Fruit fly (Drosophila melanogaster): ENCODE data around the gene CG17260.

The CG17260 gene

DNA sequence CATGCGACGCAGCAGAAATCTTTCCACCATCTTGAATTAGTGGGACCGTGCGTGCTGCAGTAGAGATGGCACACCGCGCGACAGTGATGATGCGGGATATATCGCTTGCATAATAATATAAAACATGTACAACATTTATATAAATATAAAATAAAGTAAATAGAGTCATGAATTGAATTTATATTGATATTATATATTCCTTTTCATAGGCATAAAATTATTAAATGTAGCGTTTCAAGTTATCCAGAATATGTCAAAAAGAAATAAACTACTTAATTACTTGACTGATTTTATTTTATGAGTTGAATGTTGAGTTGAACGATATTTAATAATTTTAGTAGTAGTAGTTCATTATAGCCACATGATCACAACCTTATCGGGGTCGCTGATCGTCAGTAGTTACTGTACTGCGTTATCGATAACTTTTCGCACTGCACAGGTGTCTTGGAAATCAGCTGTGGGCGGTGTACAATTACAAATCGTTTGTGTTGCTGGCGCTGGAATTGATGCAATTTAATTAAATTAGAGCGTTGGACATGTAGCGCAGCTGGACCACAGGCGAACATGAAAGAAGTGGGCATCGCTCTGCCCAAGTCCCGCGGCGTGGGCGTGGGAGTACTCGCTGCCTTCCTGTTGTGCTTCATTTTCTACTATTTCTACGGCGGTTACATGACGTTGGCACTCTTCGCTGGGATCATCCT is 49.2 kb upstream of the CG17260 start, which contains the start of the genes Chd1 and Bem46 (continued):
- no peak for TF ChIP-seq lov (optimal IDR thresholded peaks at IDR 0.05)
- TF ChIP-seq lov (GFP tag; IDR thresholded peaks at IDR 0.05), result 0 out of 3 replicates have a peak, but pooled peaks have one; percentile 18
- TF ChIP-seq Bteb2 (GFP tag; optimal IDR thresholded peaks at IDR 0.05), result peak; percentile 33
- TF ChIP-seq mld (GFP tag; IDR thresholded peaks at IDR 0.05; ENCODE audit: partially characterized antibody), result no peak
- TF ChIP-seq luna (GFP tag; optimal IDR thresholded peaks at IDR 0.05), result no peak
- TF ChIP-seq Ptx1 (GFP tag; IDR thresholded peaks at IDR 0.05), result peak; percentile 91
- TF ChIP-seq CG6791 (GFP tag; IDR thresholded peaks at IDR 0.05; ENCODE audit: partially characterized antibody), result peak; percentile 29; the same call in 1 of the 3 replicates
- no peak for TF ChIP-seq CG14860 (GFP tag; IDR thresholded peaks at IDR 0.05; ENCODE audit: partially characterized antibody)
- TF ChIP-seq CG10959 (GFP tag; IDR thresholded peaks at IDR 0.05), result 0 out of 2 replicates have a peak, but pooled peaks have one; percentile 33
- TF ChIP-seq CG6175 (GFP tag; IDR thresholded peaks at IDR 0.05), result peak; percentile 73; the same call in 1 of the 3 replicates
- peak; percentile 70 for TF ChIP-seq CG8944 (GFP tag; optimal IDR thresholded peaks at IDR 0.05)
- TF ChIP-seq CG3995 (GFP tag; optimal IDR thresholded peaks at IDR 0.05), result peak; percentile 46
- no peak for TF ChIP-seq repo (GFP tag; optimal IDR thresholded peaks at IDR 0.05)
- peak; percentile 90 for TF ChIP-seq Aef1 (GFP tag; IDR thresholded peaks at IDR 0.05)
- TF ChIP-seq gfzf (GFP tag; optimal IDR thresholded peaks at IDR 0.05), result peak; percentile 38
- 0 out of 2 replicates have a peak, but pooled peaks have one; percentile 22 for TF ChIP-seq bbx (GFP tag; IDR thresholded peaks at IDR 0.05; ENCODE audit: partially characterized antibody)
- TF ChIP-seq CG1647 (GFP tag; optimal IDR thresholded peaks at IDR 0.05), result peak; percentile 41
- peak; percentile 93 for TF ChIP-seq slbo (GFP tag; IDR thresholded peaks at IDR 0.05)
- TF ChIP-seq CG10431 (GFP tag; optimal IDR thresholded peaks at IDR 0.05), result peak; percentile 70
- TF ChIP-seq Optix (GFP tag; IDR thresholded peaks at IDR 0.05), result 0 out of 3 replicates have a peak, but pooled peaks have one; percentile 41
- peak; percentile 75 for TF ChIP-seq Awh (GFP tag; IDR thresholded peaks at IDR 0.05)
- TF ChIP-seq gcm (GFP tag; optimal IDR thresholded peaks at IDR 0.05), result peak; percentile 82
- TF ChIP-seq D19A (tag; optimal IDR thresholded peaks at IDR 0.05), result no peak
- TF ChIP-seq inv (GFP tag; IDR thresholded peaks at IDR 0.05; ENCODE audit: partially characterized antibody), result peak; percentile 39; the same call in 1 of the 2 replicates
- TF ChIP-seq cg (GFP tag; optimal IDR thresholded peaks at IDR 0.05), result no peak
- peak; percentile 99 for TF ChIP-seq grau (tag; optimal IDR thresholded peaks at IDR 0.05)
- TF ChIP-seq Dll (GFP tag; IDR thresholded peaks at IDR 0.05; ENCODE audit: partially characterized antibody), result 0 out of 4 replicates have a peak, but pooled peaks have one; percentile 58
- peak; percentile 69 for TF ChIP-seq jumu (GFP tag; optimal IDR thresholded peaks at IDR 0.05)
- no peak for TF ChIP-seq CG12769 (tag; optimal IDR thresholded peaks at IDR 0.05)
- peak; percentile 83 for TF ChIP-seq caup (GFP tag; optimal IDR thresholded peaks at IDR 0.05; ENCODE audit: severe bottlenecking)
- no peak for TF ChIP-seq hb (GFP tag; IDR thresholded peaks at IDR 0.05; ENCODE audit: partially characterized antibody)
- TF ChIP-seq CG6683 (GFP tag; optimal IDR thresholded peaks at IDR 0.05), result peak; percentile 50
- peak; percentile 79 for TF ChIP-seq Mad (GFP tag; optimal IDR thresholded peaks at IDR 0.05)
- TF ChIP-seq eyg (GFP tag; optimal IDR thresholded peaks at IDR 0.05), result peak; percentile 58
- TF ChIP-seq CG17328 (GFP tag; IDR thresholded peaks at IDR 0.05), result peak; percentile 74
- peak; percentile 91 for TF ChIP-seq CG2678 (tag; optimal IDR thresholded peaks at IDR 0.05)
- peak; percentile 89 for TF ChIP-seq CG32532 (GFP tag; IDR thresholded peaks at IDR 0.05)
- TF ChIP-seq CG13287 (GFP tag; IDR thresholded peaks at IDR 0.05; ENCODE audit: partially characterized antibody), result no peak
- no peak; the same call in 1 of the 2 replicates for TF ChIP-seq cas (GFP tag; IDR thresholded peaks at IDR 0.05)
- peak; percentile 93 for TF ChIP-seq Med (GFP tag)
- TF ChIP-seq E2f1 (GFP tag; IDR thresholded peaks at IDR 0.05), result peak; percentile 77
- peak; percentile 33; the same call in 1 of the 2 replicates for TF ChIP-seq CG10321 (GFP tag; IDR thresholded peaks at IDR 0.05)
- peak; percentile 18 for TF ChIP-seq stwl (tag; optimal IDR thresholded peaks at IDR 0.05)
- peak; percentile 54 for TF ChIP-seq CG2202 (tag; optimal IDR thresholded peaks at IDR 0.05)
- peak; percentile 66 for TF ChIP-seq NFAT (GFP tag; IDR thresholded peaks at IDR 0.05)
- peak; percentile 51 for TF ChIP-seq emc (GFP tag; optimal IDR thresholded peaks at IDR 0.05)
- peak; percentile 75 for TF ChIP-seq CG43689 (GFP tag; IDR thresholded peaks at IDR 0.05)
- TF ChIP-seq GATAe (GFP tag; conservative IDR thresholded peaks at IDR 0.05), result no peak; the same call in 1 of the 2 replicates

Data from whole organism, embryonic.